Fruit fly (Drosophila melanogaster): ENCODE data around the gene CG7453.
A peak's percentile ranks its signal among the peaks of the same experiment; 100 is the strongest.

The CG7453 gene

DNA sequence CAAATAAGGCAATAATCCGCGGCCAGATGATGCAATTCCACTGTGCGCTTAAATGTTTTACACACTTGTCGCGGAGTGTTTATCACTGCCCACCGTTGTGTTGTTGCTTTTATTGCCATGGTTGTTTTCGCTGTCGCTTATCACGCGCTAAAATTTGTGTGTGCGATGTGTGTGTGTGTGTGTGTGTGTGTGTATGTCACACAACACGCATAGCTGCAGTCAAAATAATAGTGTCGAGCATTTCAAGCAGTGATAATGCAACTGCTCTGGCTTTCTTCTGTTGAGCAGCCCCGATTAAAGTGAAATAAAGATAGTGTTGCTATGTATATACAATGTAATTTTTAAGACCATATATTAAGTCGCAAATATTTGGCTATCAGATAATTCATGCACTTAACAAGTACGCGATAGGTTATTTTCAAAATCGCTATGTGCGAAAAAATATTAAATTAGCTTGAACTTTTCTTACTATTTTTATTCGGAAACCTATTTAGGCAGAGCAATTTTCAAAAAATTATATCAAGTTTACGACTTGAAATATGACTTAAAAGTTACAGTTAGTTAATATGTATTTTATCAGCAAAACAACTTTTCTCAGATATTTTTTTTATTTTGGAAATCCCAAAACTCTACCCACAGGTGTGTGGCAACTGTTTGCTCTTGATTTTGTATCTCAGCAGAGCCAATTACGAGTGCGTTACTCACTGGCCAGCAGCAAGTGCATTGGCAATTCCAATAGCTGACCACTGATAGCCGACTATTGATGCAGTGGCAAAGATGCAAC is 13.6 kb upstream of the CG7453 start (continued):
- TF ChIP-seq MTF-1 (GFP tag; optimal IDR thresholded peaks at IDR 0.05; ENCODE audit: borderline replicate concordance) (no peak), CG15269 (tag; optimal IDR thresholded peaks at IDR 0.05) (peak; percentile 68), Rfx (GFP tag; IDR thresholded peaks at IDR 0.05) (peak; percentile 47; the same call in 1 of the 2 replicates), dan (GFP tag; IDR thresholded peaks at IDR 0.05) (no peak), sna (GFP tag; IDR thresholded peaks at IDR 0.05; ENCODE audit: partially characterized antibody) (no peak), sens-2 (GFP tag; IDR thresholded peaks at IDR 0.05) (no peak), esg (GFP tag; conservative IDR thresholded peaks at IDR 0.05) (no peak), hb (GFP tag; IDR thresholded peaks at IDR 0.05; ENCODE audit: partially characterized antibody) (no peak), sr (GFP tag; IDR thresholded peaks at IDR 0.05) (no peak), ara (GFP tag; IDR thresholded peaks at IDR 0.05) (no peak), CG11093 (GFP tag; IDR thresholded peaks at IDR 0.05) (no peak), sqz (GFP tag; optimal IDR thresholded peaks at IDR 0.05) (no peak), fu2 (GFP tag; optimal IDR thresholded peaks at IDR 0.05) (no peak), Six4 (GFP tag; optimal IDR thresholded peaks at IDR 0.05) (no peak), Abd-B (GFP tag; optimal IDR thresholded peaks at IDR 0.05) (no peak), CG2678 (tag; optimal IDR thresholded peaks at IDR 0.05) (peak; percentile 75), CG14710 (tag; optimal IDR thresholded peaks at IDR 0.05) (peak; percentile 8), ro (GFP tag; IDR thresholded peaks at IDR 0.05) (no peak), CG8478 (optimal IDR thresholded peaks at IDR 0.05) (no peak), Ptx1 (GFP tag; IDR thresholded peaks at IDR 0.05) (peak; percentile 6; the same call in 1 of the 2 replicates), CG5953 (GFP tag; IDR thresholded peaks at IDR 0.05) (no peak), caup (GFP tag; optimal IDR thresholded peaks at IDR 0.05; ENCODE audit: severe bottlenecking) (no peak), Kr (GFP tag; optimal IDR thresholded peaks at IDR 0.05) (no peak), chinmo (GFP tag; IDR thresholded peaks at IDR 0.05; ENCODE audit: partially characterized antibody) (0 out of 4 replicates have a peak, but pooled peaks have one; percentile 26), nau (GFP tag; optimal IDR thresholded peaks at IDR 0.05) (no peak), CG10267 (tag; optimal IDR thresholded peaks at IDR 0.05) (peak; percentile 13), CG8944 (GFP tag; optimal IDR thresholded peaks at IDR 0.05) (no peak), hkb (optimal IDR thresholded peaks at IDR 0.05) (no peak), hkb (GFP tag; IDR thresholded peaks at IDR 0.05) (no peak), Gug (GFP tag; IDR thresholded peaks at IDR 0.05) (peak; percentile 22; the same call in 1 of the 4 replicates), CG7786 (GFP tag; optimal IDR thresholded peaks at IDR 0.05) (no peak), Sox102F (GFP tag; optimal IDR thresholded peaks at IDR 0.05) (peak; percentile 51), Usf (GFP tag; optimal IDR thresholded peaks at IDR 0.05) (peak; percentile 8), jigr1 (GFP tag; IDR thresholded peaks at IDR 0.05) (no peak), CG2116 (GFP tag; optimal IDR thresholded peaks at IDR 0.05) (no peak), CG12942 (GFP tag; optimal IDR thresholded peaks at IDR 0.05) (peak; percentile 7), croc (GFP tag; conservative IDR thresholded peaks at IDR 0.05) (no peak), en (GFP tag; optimal IDR thresholded peaks at IDR 0.05) (no peak), Dek (tag; optimal IDR thresholded peaks at IDR 0.05) (peak; percentile 50), slbo (GFP tag; IDR thresholded peaks at IDR 0.05) (peak; percentile 44; the same call in 1 of the 2 replicates), CG16813 (GFP tag; IDR thresholded peaks at IDR 0.05; ENCODE audit: partially characterized antibody) (no peak), B-H2 (GFP tag; optimal IDR thresholded peaks at IDR 0.05) (no peak), fd3F (GFP tag; optimal IDR thresholded peaks at IDR 0.05) (peak; percentile 16), sob (GFP tag; IDR thresholded peaks at IDR 0.05) (peak; percentile 40; the same call in 1 of the 2 replicates), CG16863 (GFP tag; optimal IDR thresholded peaks at IDR 0.05) (peak; percentile 9), ci (GFP tag; IDR thresholded peaks at IDR 0.05) (no peak), dimm (GFP tag; IDR thresholded peaks at IDR 0.05) (no peak), CG17912 (GFP tag; optimal IDR thresholded peaks at IDR 0.05) (no peak), Atf3 (GFP tag; optimal IDR thresholded peaks at IDR 0.05) (no peak), nerfin-2 (GFP tag; IDR thresholded peaks at IDR 0.05; ENCODE audit: partially characterized antibody) (no peak)
